Worm (Caenorhabditis elegans): ENCODE results near the gene fbxb-33.

Gene fbxb-33

ce11 chrII:3630810-3631209, 16.4 kb upstream of the fbxb-33 start, which contains the start of gene M151.2:
M151.2 (plus strand) TSS chrII:3631110.
- no peak for TF ChIP-seq hlh-30 (tag; optimal IDR thresholded peaks at IDR 0.05; ENCODE audit: insufficient read depth)
- TF ChIP-seq ama-1 (optimal IDR thresholded peaks at IDR 0.05) = no peak

ce11 chrII:3634765-3635164, 12.4 kb upstream of the fbxb-33 start:
- TF ChIP-seq sox-2 (GFP tag; IDR thresholded peaks at IDR 0.05) = no peak

- TF ChIP-seq pat-9 (tag; optimal IDR thresholded peaks at IDR 0.05) = no peak
- no peak for TF ChIP-seq hlh-8 (tag; optimal IDR thresholded peaks at IDR 0.05)
- no peak for TF ChIP-seq ceh-6 (GFP tag; optimal IDR thresholded peaks at IDR 0.05)
- no peak for TF ChIP-seq dmd-4 (tag; optimal IDR thresholded peaks at IDR 0.05; ENCODE audit: borderline replicate concordance)
- no peak for TF ChIP-seq ceh-24 (tag; optimal IDR thresholded peaks at IDR 0.05)
- no peak for TF ChIP-seq ceh-9 (tag; optimal IDR thresholded peaks at IDR 0.05)
- TF ChIP-seq pros-1 (tag; optimal IDR thresholded peaks at IDR 0.05) = no peak
Observed at ce11 chrII:3639238-3639637, 8.0 kb upstream of the fbxb-33 start, which contains the start of gene fbxb-31. fbxb-31 (minus strand) TSS chrII:3639338.

ce11 chrII:3640197-3640596, 7.0 kb upstream of the fbxb-33 start, which contains the start of gene M151.10:
M151.10 (minus strand) TSS chrII:3640297.
- TF ChIP-seq pqm-1 (tag; optimal IDR thresholded peaks at IDR 0.05) = no peak
- TF ChIP-seq pros-1 (tag; optimal IDR thresholded peaks at IDR 0.05) = no peak
- no peak for TF ChIP-seq ceh-2 (tag; optimal IDR thresholded peaks at IDR 0.05)
- TF ChIP-seq ets-4 (tag; optimal IDR thresholded peaks at IDR 0.05) = no peak
- TF ChIP-seq ama-1 (optimal IDR thresholded peaks at IDR 0.05) = no peak
- no peak for TF ChIP-seq C08G9.2 (tag; optimal IDR thresholded peaks at IDR 0.05)
- TF ChIP-seq ceh-45 (GFP tag; IDR thresholded peaks at IDR 0.05) = no peak
- no peak for TF ChIP-seq nhr-232 (tag; optimal IDR thresholded peaks at IDR 0.05)
- no peak for TF ChIP-seq unc-42 (tag; optimal IDR thresholded peaks at IDR 0.05)
- no peak for TF ChIP-seq hlh-30 (tag; optimal IDR thresholded peaks at IDR 0.05; ENCODE audit: insufficient read depth)
- TF ChIP-seq hlh-15 (tag; optimal IDR thresholded peaks at IDR 0.05) = no peak
- TF ChIP-seq pha-2 (tag; optimal IDR thresholded peaks at IDR 0.05) = no peak
- no peak for TF ChIP-seq lin-11 (tag; optimal IDR thresholded peaks at IDR 0.05)
- TF ChIP-seq T23F11.4 (GFP tag; optimal IDR thresholded peaks at IDR 0.05) = no peak
- no peak for TF ChIP-seq F13H6.1 (tag; optimal IDR thresholded peaks at IDR 0.05)

- TF ChIP-seq nhr-232 (tag; optimal IDR thresholded peaks at IDR 0.05) (no peak), gmeb-2 (tag; optimal IDR thresholded peaks at IDR 0.05) (no peak), ceh-24 (tag; optimal IDR thresholded peaks at IDR 0.05) (no peak), ceh-19 (GFP tag; optimal IDR thresholded peaks at IDR 0.05) (no peak), ceh-48 (tag; optimal IDR thresholded peaks at IDR 0.05) (no peak), ceh-45 (GFP tag; IDR thresholded peaks at IDR 0.05) (no peak), tbx-7 (tag; optimal IDR thresholded peaks at IDR 0.05) (no peak), ama-1 (optimal IDR thresholded peaks at IDR 0.05) (no peak), pqm-1 (tag; optimal IDR thresholded peaks at IDR 0.05) (no peak), mec-3 (tag; optimal IDR thresholded peaks at IDR 0.05; ENCODE audit: borderline replicate concordance) (no peak)
Observed at ce11 chrII:3641197-3641596, 6.0 kb upstream of the fbxb-33 start, which contains the start of gene M151.1. M151.1 (plus strand) TSS chrII:3641497.

ce11 chrII:3655378-3655777, 8.2 kb downstream of the fbxb-33 start, which contains the start of gene F19B10.5:
F19B10.5 (plus strand) TSS chrII:3655678.
- TF ChIP-seq fkh-6 (tag; optimal IDR thresholded peaks at IDR 0.05) (no peak), sdc-2 (tag; optimal IDR thresholded peaks at IDR 0.05) (no peak), Y22D7AL.16 (tag; optimal IDR thresholded peaks at IDR 0.05) (no peak), K02D7.2 (tag; optimal IDR thresholded peaks at IDR 0.05) (no peak), ceh-6 (GFP tag; optimal IDR thresholded peaks at IDR 0.05) (no peak), hlh-13 (GFP tag; optimal IDR thresholded peaks at IDR 0.05) (no peak)
